Worm (Caenorhabditis elegans): ENCODE data around the gene nas-1.

nas-1 gene

ce11 chrIII:13405504-13405903 is at the start of gene nas-1:
Gene nas-1 (plus strand): TSS chrIII:13405804.
- TF ChIP-seq unc-62 (GFP tag; optimal IDR thresholded peaks at IDR 0.05): no peak

- no peak for TF ChIP-seq unc-62 (GFP tag; optimal IDR thresholded peaks at IDR 0.05)
Measured at ce11 chrIII:13359256-13359655, 46.3 kb upstream of the nas-1 start, which contains the start of gene F53A2.9. Gene F53A2.9 (minus strand): TSS chrIII:13359356.

DNA sequence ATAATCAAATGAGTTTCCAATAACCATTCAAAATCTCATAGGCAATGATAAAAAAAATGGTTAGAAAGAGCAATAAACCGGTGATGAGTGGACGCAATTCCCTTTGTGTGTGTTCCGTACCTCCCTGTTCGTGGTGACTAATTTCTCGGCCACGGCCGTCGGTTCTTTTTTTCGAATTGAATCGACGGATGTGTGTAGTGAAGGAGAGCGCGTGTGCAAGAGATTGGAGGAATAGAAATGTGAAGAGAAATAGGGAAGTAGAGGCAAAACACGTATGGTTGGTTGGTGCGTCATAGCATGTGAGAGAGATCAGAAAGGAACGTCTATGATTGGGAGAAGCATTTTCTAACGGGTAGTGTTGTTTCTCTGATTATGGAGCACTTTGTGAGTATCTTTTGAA is 45.8 kb upstream of the nas-1 start:
- TF ChIP-seq unc-62 (GFP tag; optimal IDR thresholded peaks at IDR 0.05): no peak

DNA sequence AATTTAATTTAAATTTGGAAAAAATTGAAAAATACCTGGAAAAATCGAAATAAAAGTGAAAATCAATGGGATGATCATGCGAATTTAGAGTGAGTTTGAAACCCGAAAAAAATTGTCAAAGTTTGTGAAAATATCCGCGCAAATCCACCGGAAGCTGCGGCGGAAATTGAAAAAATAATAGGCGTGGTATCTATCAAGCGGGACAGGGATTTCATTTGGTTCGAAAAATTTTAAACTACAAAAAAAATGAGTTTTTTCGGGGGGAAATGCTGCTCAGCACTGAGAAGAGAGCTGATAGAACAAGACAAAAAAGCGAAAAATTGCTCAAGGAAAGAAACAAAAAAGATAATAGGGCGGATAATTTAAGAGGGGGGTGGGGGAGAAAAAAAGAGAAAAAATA is 34.6 kb upstream of the nas-1 start, which contains the start of gene T03F6.9:
Gene T03F6.9, minus strand, starts transcription at position 101 of the 400 bp plus-strand sequence.
- no peak for TF ChIP-seq unc-62 (GFP tag; optimal IDR thresholded peaks at IDR 0.05)

ce11 chrIII:13376304-13376760 is 29.3 kb upstream of the nas-1 start, which contains the start of gene lis-1:
Gene lis-1 (minus strand): TSS chrIII:13376710.
- no peak for TF ChIP-seq unc-62 (GFP tag; optimal IDR thresholded peaks at IDR 0.05)

ce11 chrIII:13377249-13377648 is 28.4 kb upstream of the nas-1 start:
- no peak for TF ChIP-seq unc-62 (GFP tag; optimal IDR thresholded peaks at IDR 0.05)

- TF ChIP-seq unc-62 (GFP tag; optimal IDR thresholded peaks at IDR 0.05): no peak
Measured at ce11 chrIII:13378242-13378641, 27.4 kb upstream of the nas-1 start, which contains the start of gene T03F6.10. Gene T03F6.10 (minus strand): TSS chrIII:13378342.

DNA sequence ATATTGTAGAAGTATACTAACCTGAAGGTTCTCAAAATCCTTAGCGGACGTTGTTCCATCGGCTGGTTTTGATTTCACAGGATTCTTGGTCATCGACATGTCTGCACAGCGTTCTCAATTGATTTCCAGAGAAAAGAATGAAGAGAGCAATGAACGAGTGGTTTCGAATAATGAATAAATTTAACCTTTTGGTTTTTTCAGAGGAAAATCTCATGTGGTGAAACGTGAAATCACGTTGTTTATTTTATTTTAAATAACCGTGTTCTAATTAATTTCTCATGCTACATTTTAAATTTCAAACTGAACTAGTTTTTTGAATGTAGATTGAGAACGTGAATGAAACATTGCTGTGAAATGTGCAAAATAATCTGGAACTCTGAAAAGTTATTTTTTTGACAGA is 25.4 kb upstream of the nas-1 start, which contains the start of gene T03F6.6:
Gene T03F6.6, minus strand, starts transcription at position 101 of the 400 bp plus-strand sequence.
- no peak for TF ChIP-seq unc-62 (GFP tag; optimal IDR thresholded peaks at IDR 0.05)

ce11 chrIII:13380881-13381280 is 24.7 kb upstream of the nas-1 start:
- no peak for TF ChIP-seq unc-62 (GFP tag; optimal IDR thresholded peaks at IDR 0.05)

- TF ChIP-seq unc-62 (GFP tag; optimal IDR thresholded peaks at IDR 0.05): no peak
Measured at ce11 chrIII:13381684-13382083, 23.9 kb upstream of the nas-1 start.

DNA sequence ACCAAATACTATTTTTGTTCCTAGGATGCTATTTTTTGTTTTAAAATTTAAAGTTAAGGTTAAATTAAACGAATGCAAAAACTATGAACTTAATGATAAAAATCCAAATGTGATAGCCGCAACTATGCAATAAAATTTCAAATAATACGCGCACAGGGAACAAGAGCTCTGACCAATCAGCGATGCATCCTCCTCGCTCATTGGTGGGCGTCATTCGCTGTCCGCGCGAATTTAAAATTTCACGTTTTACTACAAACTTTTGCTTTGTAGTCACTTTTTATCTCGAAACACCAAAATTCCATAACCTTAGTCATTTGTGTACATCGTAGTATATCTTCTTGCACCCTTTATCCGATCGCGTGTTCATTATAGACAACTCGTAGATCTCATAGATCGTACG is 22.4 kb upstream of the nas-1 start:
- TF ChIP-seq unc-62 (GFP tag; optimal IDR thresholded peaks at IDR 0.05): no peak

DNA sequence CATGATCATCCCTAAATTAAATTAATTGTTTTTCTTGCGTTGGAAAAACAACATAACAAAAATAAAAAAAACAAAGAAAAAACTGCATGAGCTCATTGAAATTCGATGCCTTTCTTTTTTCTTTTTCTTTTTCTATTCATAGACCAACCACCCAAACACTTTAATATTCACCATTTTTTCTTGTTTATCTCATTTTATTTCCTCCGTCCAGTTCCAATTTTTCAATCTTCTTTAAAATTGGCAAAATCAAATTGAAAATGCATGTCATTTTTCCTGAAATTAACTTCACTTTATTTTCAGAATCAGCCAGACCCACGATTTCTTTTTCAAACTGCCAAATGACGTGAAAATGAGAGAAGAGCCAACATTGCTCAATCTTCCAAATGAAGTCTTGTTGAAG is 19.8 kb upstream of the nas-1 start, which contains the start of gene T03F6.4:
Gene T03F6.4, plus strand, starts transcription at position 301 of the 400 bp plus-strand sequence.
- no peak for TF ChIP-seq unc-62 (GFP tag; optimal IDR thresholded peaks at IDR 0.05)

ce11 chrIII:13388621-13389020 is 17.0 kb upstream of the nas-1 start:
- no peak for TF ChIP-seq unc-62 (GFP tag; optimal IDR thresholded peaks at IDR 0.05)

ce11 chrIII:13389078-13389477 is 16.5 kb upstream of the nas-1 start, which contains the start of gene T03F6.3:
Gene T03F6.3 (plus strand): TSS chrIII:13389395.
- no peak for TF ChIP-seq unc-62 (GFP tag; optimal IDR thresholded peaks at IDR 0.05)

DNA sequence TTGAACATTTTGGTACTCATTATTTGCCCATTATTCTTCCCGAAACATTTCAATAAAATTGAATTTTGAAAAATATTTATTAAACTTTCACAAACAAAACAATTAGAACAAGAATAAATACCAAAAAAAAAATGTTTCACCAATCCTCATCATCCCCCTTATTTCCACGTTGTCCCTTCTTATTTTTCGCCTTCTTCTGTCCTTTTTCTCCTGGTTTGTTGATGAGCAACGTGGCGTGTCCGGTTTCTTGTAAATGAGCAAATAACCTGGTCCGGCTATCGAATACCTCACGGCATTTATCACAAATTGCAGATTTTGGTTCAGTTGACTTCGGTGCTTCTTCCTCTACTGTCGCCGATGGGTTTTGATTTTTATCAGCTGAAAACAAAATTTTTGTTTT is 14.8 kb upstream of the nas-1 start:
- TF ChIP-seq unc-62 (GFP tag; optimal IDR thresholded peaks at IDR 0.05): no peak

ce11 chrIII:13393239-13393638 is 12.4 kb upstream of the nas-1 start, which contains the start of gene dnj-17:
Gene dnj-17 (minus strand): TSS chrIII:13393339.
- no peak for TF ChIP-seq unc-62 (GFP tag; optimal IDR thresholded peaks at IDR 0.05)

ce11 chrIII:13393647-13394046 is 12.0 kb upstream of the nas-1 start, which contains the start of gene qdpr-1:
Gene qdpr-1 (plus strand): TSS chrIII:13393910.
- no peak for TF ChIP-seq unc-62 (GFP tag; optimal IDR thresholded peaks at IDR 0.05)

ce11 chrIII:13395262-13395661 is 10.3 kb upstream of the nas-1 start, which contains the start of gene F11F1.1:
Gene F11F1.1 (plus strand): TSS chrIII:13395562.
- TF ChIP-seq unc-62 (GFP tag; optimal IDR thresholded peaks at IDR 0.05): no peak
